Worm (Caenorhabditis elegans) whole organism, L4/young adult: Measurements from ENCODE around the gene F01G4.4.
A peak's percentile ranks its signal among the peaks of the same experiment; 100 is the strongest.
"Not testable (repeated sequence)": the region's sequence is repeated elsewhere in the genome, so short reads cannot be mapped to it uniquely, and the experiment has no call there.

Experiments used
- W03F9.2 ChIP-seq: fragments of 150-350 bp; optimal IDR thresholded peaks from 2 replicates; lab custom pipeline; 2014; ENCODE audit warnings: missing biosample characterization, missing genetic modification characterization
- dao-5 ChIP-seq: sonication (generic microtip); optimal IDR thresholded peaks from 2 replicates; lab custom pipeline; 2016; ENCODE audit warnings: missing genotype, missing genetic modification characterization, moderate library complexity, missing compliant biosample characterization
- him-1 ChIP-seq: sonication (generic microtip); optimal IDR thresholded peaks from 2 replicates; lab custom pipeline; 2016; ENCODE audit warnings: missing genotype, missing genetic modification reagents, missing genetic modification characterization, missing compliant biosample characterization

Gene F01G4.4

ce11 chrIV:11150844-11151243 is 7.7 kb downstream of the F01G4.4 start, which contains the start of gene C08F8.2:
Gene C08F8.2 (plus strand): TSS chrIV:11150997.
- TF ChIP-seq dao-5 (tag; lab: Kevin White, UChicago), result no peak
- no peak for TF ChIP-seq him-1
- no peak for TF ChIP-seq W03F9.2 (tag; lab: Kevin White, UChicago)

ce11 chrIV:11154425-11155114 is 11.4 kb downstream of the F01G4.4 start, which contains the start of gene C08F8.3:
Gene C08F8.3 (plus strand): TSS chrIV:11155044.
- not testable (repeated sequence) for TF ChIP-seq W03F9.2 (tag; lab: Kevin White, UChicago); dao-5 (tag; lab: Kevin White, UChicago); him-1

- TF ChIP-seq W03F9.2 (tag; lab: Kevin White, UChicago), result no peak
Measured at ce11 chrIV:11156526-11156925, 13.4 kb downstream of the F01G4.4 start.

ce11 chrIV:11159886-11160285 is 16.7 kb downstream of the F01G4.4 start, which contains the start of gene mboa-4:
Gene mboa-4 (minus strand): TSS chrIV:11159986.
- TF ChIP-seq W03F9.2 (tag; lab: Kevin White, UChicago) (no peak), dao-5 (tag; lab: Kevin White, UChicago) (no peak), him-1 (no peak)

ce11 chrIV:11160707-11161106 is 17.6 kb downstream of the F01G4.4 start, which contains the start of gene C08F8.15:
Gene C08F8.15 (minus strand): TSS chrIV:11160807.
- TF ChIP-seq dao-5 (tag; lab: Kevin White, UChicago) (no peak), W03F9.2 (tag; lab: Kevin White, UChicago) (no peak), him-1 (no peak)

ce11 chrIV:11162451-11162850 is 19.3 kb downstream of the F01G4.4 start, which contains the start of gene fbxb-9:
Gene fbxb-9 (minus strand): TSS chrIV:11162551.
- TF ChIP-seq him-1, result no peak
- TF ChIP-seq W03F9.2 (tag; lab: Kevin White, UChicago), result no peak
- TF ChIP-seq dao-5 (tag; lab: Kevin White, UChicago), result no peak

- TF ChIP-seq him-1 (no peak), dao-5 (tag; lab: Kevin White, UChicago) (no peak), W03F9.2 (tag; lab: Kevin White, UChicago) (no peak)
Measured at ce11 chrIV:11164831-11165230, 21.7 kb downstream of the F01G4.4 start, which contains the start of gene C08F8.6. Gene C08F8.6 (minus strand): TSS chrIV:11164931.

- TF ChIP-seq W03F9.2 (tag; lab: Kevin White, UChicago), result no peak
- no peak for TF ChIP-seq dao-5 (tag; lab: Kevin White, UChicago)
- no peak for TF ChIP-seq him-1
Measured at ce11 chrIV:11169652-11170051, 26.5 kb downstream of the F01G4.4 start, which contains the start of gene nhr-67. Gene nhr-67 (plus strand): TSS chrIV:11169748.

- TF ChIP-seq him-1 (no peak), W03F9.2 (tag; lab: Kevin White, UChicago) (no peak), dao-5 (tag; lab: Kevin White, UChicago) (no peak)
Measured at ce11 chrIV:11174772-11175171, 31.6 kb downstream of the F01G4.4 start.

ce11 chrIV:11176967-11177366 is 33.8 kb downstream of the F01G4.4 start, which contains the start of gene rap-3:
Gene rap-3 (plus strand): TSS chrIV:11177267.
- TF ChIP-seq W03F9.2 (tag; lab: Kevin White, UChicago) (no peak), him-1 (no peak), dao-5 (tag; lab: Kevin White, UChicago) (no peak)

- TF ChIP-seq him-1, result no peak
- TF ChIP-seq dao-5 (tag; lab: Kevin White, UChicago), result no peak
- TF ChIP-seq W03F9.2 (tag; lab: Kevin White, UChicago), result no peak
Measured at ce11 chrIV:11178495-11178894, 35.4 kb downstream of the F01G4.4 start, which contains the start of gene C08F8.9. Gene C08F8.9 (minus strand): TSS chrIV:11178595.

ce11 chrIV:11179123-11179740 is 36.1 kb downstream of the F01G4.4 start, which contains the start of gene cpt-2:
Gene cpt-2 (plus strand): TSS chrIV:11179645.
- TF ChIP-seq W03F9.2 (tag; lab: Kevin White, UChicago) (peak; percentile 77), him-1 (peak; percentile 25)

- TF ChIP-seq him-1 (no peak), dao-5 (tag; lab: Kevin White, UChicago) (no peak), W03F9.2 (tag; lab: Kevin White, UChicago) (no peak)
Measured at ce11 chrIV:11180077-11180476, 36.9 kb downstream of the F01G4.4 start.

ce11 chrIV:11183013-11183412 is 39.9 kb downstream of the F01G4.4 start, which contains the start of gene prx-14:
Gene prx-14 (plus strand): TSS chrIV:11183132.
- TF ChIP-seq him-1 (no peak), dao-5 (tag; lab: Kevin White, UChicago) (no peak), W03F9.2 (tag; lab: Kevin White, UChicago) (no peak)
